Fruit fly (Drosophila melanogaster) whole organism: Measurements from ENCODE around the gene CG17118.

Experiments used
- EcR ChIP-seq, 2 experiments: fragments of >200 bp; optimal IDR thresholded peaks; 2 replicates each; lab custom pipeline; 2017; ENCODE audit warnings: missing biosample characterization in 2 of 2, missing genetic modification characterization in 2 of 2, missing genetic modification reagents in 2 of 2
- pan ChIP-seq: fragments of >200 bp; optimal IDR thresholded peaks from 2 replicates; lab custom pipeline; 2017
- psq ChIP-seq: fragments of >200 bp; optimal IDR thresholded peaks from 2 replicates; lab custom pipeline; 2017

dm6 chr2L:10732343-10732808 lies 2.3 kb downstream of the CG17118 start, which contains the start of the genes EMC3 and Dpy-30L1:
- TF ChIP-seq pan (lab: Kevin White, UChicago), result no peak
- TF ChIP-seq psq (lab: Kevin White, UChicago), result no peak
- no peak for TF ChIP-seq EcR (GFP tag; optimal IDR thresholded peaks at IDR 0.05; lab: Kevin White, UChicago)
